Worm (Caenorhabditis elegans) whole organism, young adult: ENCODE measurements around the gene srh-34.

ENCODE experiments used
- B0019.2 ChIP-seq: fragments of 200-800 bp; sonication (Bioruptor generic); conservative IDR thresholded peaks from 2 replicates; pipeline ENCODE4 v1.3.6; 2022; ENCODE audit warnings: missing genetic modification reagents, missing genetic modification characterization, missing compliant biosample characterization
- B0035.1 ChIP-seq: sonication (generic microtip); optimal IDR thresholded peaks from 2 replicates; lab custom pipeline; 2016; ENCODE audit warnings: missing genetic modification characterization, mild to moderate bottlenecking, missing compliant biosample characterization, missing genotype, missing genetic modification reagents
- C06A6.2 ChIP-seq: fragments of 200-800 bp; sonication (Bioruptor generic); conservative IDR thresholded peaks from 2 replicates; pipeline ENCODE4 v1.3.6; 2022; ENCODE audit warnings: missing genetic modification characterization, missing compliant biosample characterization
- F10E7.11 ChIP-seq: sonication (generic microtip); optimal IDR thresholded peaks from 2 replicates; lab custom pipeline; 2017; ENCODE audit warnings: mild to moderate bottlenecking, missing genetic modification characterization, moderate library complexity, missing compliant biosample characterization
- F23B12.7 ChIP-seq: sonication (generic microtip); optimal IDR thresholded peaks from 2 replicates; lab custom pipeline; 2017; ENCODE audit warnings: missing genetic modification characterization, mild to moderate bottlenecking, missing compliant biosample characterization, antibody characterized with exemption, moderate library complexity; ENCODE audit not compliant: insufficient read depth
- F37B4.10 ChIP-seq: fragments of 200-800 bp; sonication (Bioruptor generic); IDR thresholded peaks from 2 replicates; pipeline ENCODE4 v1.3.6; 2022; ENCODE audit warnings: missing genetic modification characterization, missing compliant biosample characterization
- F49E8.2 ChIP-seq: sonication (generic microtip); optimal IDR thresholded peaks from 3 replicates; lab custom pipeline; 2017; ENCODE audit warnings: missing genetic modification characterization, mild to moderate bottlenecking, missing compliant biosample characterization, antibody characterized with exemption, moderate library complexity; ENCODE audit not compliant: insufficient read depth
- F57C9.4 ChIP-seq: sonication (generic microtip); optimal IDR thresholded peaks from 2 replicates; lab custom pipeline; 2017; ENCODE audit warnings: mild to moderate bottlenecking, missing genetic modification characterization, missing compliant biosample characterization
- T07F8.4 ChIP-seq: sonication (generic microtip); optimal IDR thresholded peaks from 2 replicates; lab custom pipeline; 2016; ENCODE audit warnings: mild to moderate bottlenecking, missing genetic modification characterization, moderate library complexity, missing compliant biosample characterization
- atf-7 ChIP-seq: sonication (generic microtip); optimal IDR thresholded peaks from 2 replicates; lab custom pipeline; 2017; ENCODE audit warnings: mild to moderate bottlenecking, missing genetic modification characterization, missing compliant biosample characterization
- attf-6 ChIP-seq: fragments of 200-800 bp; sonication (Bioruptor generic); IDR thresholded peaks from 2 replicates; pipeline ENCODE4 v1.3.6; 2022; ENCODE audit warnings: missing genetic modification reagents, missing genetic modification characterization, missing compliant biosample characterization
- ccch-3 ChIP-seq: fragments of 200-800 bp; sonication (Bioruptor generic); optimal IDR thresholded peaks from 2 replicates; lab custom pipeline; 2018; ENCODE audit warnings: mild to moderate bottlenecking, missing genetic modification characterization, missing compliant biosample characterization
- cebp-1 ChIP-seq, 2 experiments: fragments of 200-800 bp in 1 of 2; sonication (Bioruptor generic) in 1 of 2; sonication (generic microtip) in 1 of 2; IDR thresholded peaks in 1 of 2; optimal IDR thresholded peaks in 1 of 2; 2 replicates each; pipeline versions ENCODE4 v1.3.6 to Lab custom; 2017 to 2022; ENCODE audit warnings: missing compliant biosample characterization in 2 of 2, missing genetic modification characterization in 2 of 2, mild to moderate bottlenecking in 1 of 2, missing genetic modification reagents in 1 of 2, moderate library complexity in 1 of 2
- dpff-1 ChIP-seq: sonication (generic microtip); optimal IDR thresholded peaks from 2 replicates; lab custom pipeline; 2017; ENCODE audit warnings: mild to moderate bottlenecking, missing genetic modification characterization, missing compliant biosample characterization
- egl-44 ChIP-seq: fragments of 200-800 bp; sonication (Bioruptor generic); IDR thresholded peaks from 2 replicates; pipeline ENCODE4 v1.3.6; 2022; ENCODE audit warnings: missing genetic modification reagents, missing genetic modification characterization, missing compliant biosample characterization
- hmg-20 ChIP-seq: fragments of 200-800 bp; sonication (Bioruptor generic); IDR thresholded peaks from 2 replicates; pipeline ENCODE4 v1.3.6; 2022; ENCODE audit warnings: missing genetic modification reagents, missing genetic modification characterization, missing compliant biosample characterization
- let-607 ChIP-seq, 2 experiments: fragments of 200-800 bp in 1 of 2; sonication (Bioruptor generic) in 1 of 2; sonication (generic microtip) in 1 of 2; optimal IDR thresholded peaks; 2 replicates each; lab custom pipeline; 2016 to 2018; ENCODE audit warnings: mild to moderate bottlenecking in 2 of 2, missing compliant biosample characterization in 2 of 2, missing genetic modification characterization in 2 of 2, moderate library complexity in 2 of 2, missing genotype in 1 of 2
- lin-40 ChIP-seq: sonication (generic microtip); optimal IDR thresholded peaks from 2 replicates; lab custom pipeline; 2016; ENCODE audit warnings: missing genetic modification characterization, mild to moderate bottlenecking, missing compliant biosample characterization, missing genotype, missing genetic modification reagents
- lsl-1 ChIP-seq: fragments of 200-800 bp; sonication (Bioruptor generic); optimal IDR thresholded peaks from 2 replicates; lab custom pipeline; 2018; ENCODE audit warnings: mild to moderate bottlenecking, missing genetic modification characterization, moderate library complexity, missing compliant biosample characterization
- nfya-1 ChIP-seq: sonication (generic microtip); optimal IDR thresholded peaks from 2 replicates; lab custom pipeline; 2017; ENCODE audit warnings: antibody characterized with exemption, missing compliant biosample characterization, missing genetic modification characterization, borderline replicate concordance; ENCODE audit not compliant: insufficient read depth
- nfyb-1 ChIP-seq: fragments of 200-800 bp; sonication (Bioruptor generic); IDR thresholded peaks from 2 replicates; pipeline ENCODE4 v1.3.6; 2022; ENCODE audit warnings: missing genetic modification reagents, missing genetic modification characterization, missing compliant biosample characterization
- nhr-80 ChIP-seq: sonication (generic microtip); optimal IDR thresholded peaks from 2 replicates; lab custom pipeline; 2016; ENCODE audit warnings: missing genetic modification characterization, missing compliant biosample characterization
- pha-4 ChIP-seq: fragments of 150-350 bp; sonication (generic microtip); optimal IDR thresholded peaks from 2 replicates; lab custom pipeline; 2014; ENCODE audit warnings: missing biosample characterization, missing genetic modification reagents, missing genetic modification characterization
- rpc-1 ChIP-seq, 2 experiments: fragments of 150-350 bp in 1 of 2; sonication (generic microtip) in 1 of 2; optimal IDR thresholded peaks; 2 replicates each; lab custom pipeline; 2014 to 2018; ENCODE audit warnings: missing biosample characterization in 1 of 2, missing genetic modification characterization in 1 of 2, missing genetic modification reagents in 1 of 2, missing genotype in 1 of 2
- snpc-3.4 ChIP-seq: sonication (generic microtip); optimal IDR thresholded peaks from 2 replicates; lab custom pipeline; 2017; ENCODE audit warnings: missing genetic modification characterization, mild to moderate bottlenecking, missing compliant biosample characterization, antibody characterized with exemption, moderate library complexity, missing genotype, missing genetic modification reagents
- snpc-4 ChIP-seq, 5 experiments: fragments of 150-350 bp in 1 of 5; sonication (generic microtip) in 4 of 5; optimal IDR thresholded peaks; 2 replicates each; lab custom pipeline; 2014 to 2018; ENCODE audit warnings: missing genetic modification characterization in 5 of 5, missing biosample characterization in 3 of 5, antibody characterized with exemption in 2 of 5, mild to moderate bottlenecking in 2 of 5, missing compliant biosample characterization in 2 of 5, missing genotype in 2 of 5, moderate library complexity in 2 of 5, missing genetic modification reagents in 1 of 5
- somi-1 ChIP-seq: fragments of 200-800 bp; sonication (Bioruptor generic); optimal IDR thresholded peaks from 2 replicates; lab custom pipeline; 2018; ENCODE audit warnings: mild to moderate bottlenecking, missing genetic modification characterization, missing compliant biosample characterization
- unc-62 ChIP-seq: fragments of 150-350 bp; optimal IDR thresholded peaks from 2 replicates; lab custom pipeline; 2014; ENCODE audit warnings: missing biosample characterization, missing genetic modification reagents, missing genetic modification characterization
- xnd-1 ChIP-seq: sonication (generic microtip); optimal IDR thresholded peaks from 2 replicates; lab custom pipeline; 2016; ENCODE audit warnings: missing genotype, missing genetic modification reagents, missing genetic modification characterization, missing compliant biosample characterization
- zim-3 ChIP-seq: sonication (generic microtip); optimal IDR thresholded peaks from 2 replicates; lab custom pipeline; 2017; ENCODE audit warnings: mild to moderate bottlenecking, missing genetic modification characterization, moderate library complexity, missing compliant biosample characterization

Gene srh-34

DNA sequence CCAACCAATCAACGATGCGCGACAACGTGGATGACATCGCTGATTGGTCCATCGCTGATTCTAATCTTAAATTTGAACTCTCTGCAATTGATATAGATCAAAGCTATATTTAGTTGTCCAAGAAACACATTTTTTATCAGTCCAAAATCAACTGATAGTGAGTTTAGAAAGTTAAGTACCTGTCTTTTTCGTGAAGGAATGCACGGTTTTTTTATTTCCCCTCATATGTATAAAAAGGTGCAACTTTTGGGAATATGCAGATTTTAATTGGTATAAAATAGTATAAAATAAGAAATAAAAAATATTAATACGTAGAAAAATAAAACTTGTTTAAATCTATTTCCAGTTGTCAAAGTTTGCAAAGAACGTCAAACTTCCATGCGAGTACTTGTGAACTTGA lies 28.0 kb downstream of the srh-34 start, which contains the start of gene Y39D8A.1:
Gene Y39D8A.1 (plus strand): TSS at position 301 of the 400 bp plus-strand sequence.
- TF ChIP-seq somi-1 (GFP tag; lab: Kevin White, UChicago) (no peak), cebp-1 (GFP tag; IDR thresholded peaks at IDR 0.05; lab: Robert Waterston, UW) (no peak), cebp-1 (tag; optimal IDR thresholded peaks at IDR 0.05; lab: Kevin White, UChicago) (no peak), unc-62 (GFP tag; lab: Kevin White, UChicago) (no peak), B0019.2 (GFP tag; lab: Robert Waterston, UW) (no peak), snpc-4 (GFP tag; optimal IDR thresholded peaks at IDR 0.05; lab: Kevin White, UChicago) (no peak), snpc-4 (tag; optimal IDR thresholded peaks at IDR 0.05; lab: Kevin White, UChicago) (no peak), F57C9.4 (no peak), zim-3 (tag; lab: Kevin White, UChicago) (no peak), T07F8.4 (no peak), ccch-3 (GFP tag; lab: Kevin White, UChicago) (no peak), F23B12.7 (tag; lab: Kevin White, UChicago) (no peak), F49E8.2 (tag; lab: Kevin White, UChicago) (no peak)

DNA sequence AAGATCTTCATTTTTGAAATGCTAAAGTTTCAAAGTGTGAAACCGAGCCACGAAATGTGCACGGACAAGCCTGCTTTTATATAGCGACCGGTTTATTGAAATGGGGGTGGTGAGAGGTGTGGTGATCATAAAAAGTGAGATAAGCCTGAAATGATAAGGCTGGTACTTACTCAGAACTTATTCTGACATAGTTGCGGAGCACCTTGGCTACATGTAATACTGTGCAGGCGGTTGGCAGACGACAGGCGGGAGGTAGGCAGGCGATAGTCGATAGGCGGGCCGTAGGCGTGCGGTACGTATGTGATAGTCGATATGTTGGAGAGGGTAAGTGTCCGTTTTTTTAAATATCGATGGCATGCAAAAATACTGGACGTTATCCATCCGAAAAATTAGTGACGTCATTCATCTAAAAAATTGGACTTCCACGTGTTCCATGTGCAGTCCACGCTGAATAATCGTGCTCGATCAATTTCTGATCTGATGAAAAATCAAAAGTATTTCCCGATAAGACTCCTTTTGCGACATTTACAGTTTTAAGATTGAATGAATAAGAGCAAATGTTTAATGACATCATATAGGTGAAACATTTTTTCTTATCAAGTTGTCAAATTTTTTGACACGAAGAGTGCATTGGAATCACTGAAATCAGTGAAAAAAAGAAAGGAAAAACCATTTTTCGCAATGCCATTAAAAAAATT lies 28.7 kb downstream of the srh-34 start, which contains the start of gene irg-8:
Gene irg-8 (minus strand): TSS at position 51 of the 698 bp plus-strand sequence.
- TF ChIP-seq nhr-80 (tag; lab: Kevin White, UChicago) (peak; percentile 35), let-607 (tag; optimal IDR thresholded peaks at IDR 0.05; lab: Kevin White, UChicago) (peak in 1 of 2 experiments; percentile 45), atf-7 (tag; lab: Kevin White, UChicago) (peak; percentile 79), attf-6 (GFP tag; lab: Robert Waterston, UW) (no peak), unc-62 (GFP tag; lab: Kevin White, UChicago) (peak; percentile 70)

DNA sequence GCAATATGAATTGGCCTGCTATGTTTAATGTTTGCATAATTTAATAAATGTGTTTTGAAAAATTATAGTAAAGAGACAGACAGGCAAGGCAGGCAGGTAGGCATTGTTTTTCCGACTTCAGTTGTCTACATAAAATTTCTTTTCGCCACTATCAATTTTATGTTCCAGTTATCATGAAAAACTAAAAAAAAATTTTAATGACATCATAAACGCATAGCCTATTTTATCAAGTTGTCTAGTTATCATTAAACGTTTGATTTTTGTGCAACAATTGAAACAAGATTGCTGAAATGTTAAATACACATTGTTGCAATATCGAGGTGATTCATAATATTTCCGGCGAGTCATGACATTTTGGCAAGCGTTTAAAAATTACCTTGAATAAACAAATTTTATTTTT lies 31.4 kb downstream of the srh-34 start:
- no peak for TF ChIP-seq F10E7.11 (tag; lab: Kevin White, UChicago)
- no peak for TF ChIP-seq F37B4.10 (GFP tag; lab: Robert Waterston, UW)
- TF ChIP-seq nhr-80 (tag; lab: Kevin White, UChicago), result peak; percentile 24
- TF ChIP-seq pha-4 (tag; lab: Kevin White, UChicago), result no peak
- TF ChIP-seq dpff-1 (tag; lab: Kevin White, UChicago), result no peak
- TF ChIP-seq snpc-3.4 (tag; lab: Kevin White, UChicago), result no peak
- TF ChIP-seq hmg-20 (GFP tag; lab: Robert Waterston, UW), result no peak
- peak; percentile 46 for TF ChIP-seq unc-62 (GFP tag; lab: Kevin White, UChicago)
- TF ChIP-seq lin-40 (tag; lab: Kevin White, UChicago), result no peak

DNA sequence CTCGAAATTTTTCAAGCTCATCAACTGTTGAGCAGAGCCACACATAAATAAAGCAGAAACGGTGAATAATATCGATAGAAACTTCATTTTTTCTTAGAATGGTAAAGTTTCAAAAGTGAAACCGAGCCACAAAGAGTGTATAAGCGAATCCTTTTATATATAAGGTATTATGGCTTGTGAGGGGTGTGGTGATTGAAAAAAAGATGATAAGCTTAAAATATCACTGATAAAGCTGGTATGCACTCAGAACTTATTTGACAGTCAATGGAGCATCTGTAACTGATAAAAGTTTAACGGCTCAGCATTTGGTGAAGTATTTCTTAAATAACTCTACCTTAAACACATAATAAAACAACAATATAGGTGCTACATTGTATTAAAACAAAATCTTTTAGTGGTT lies 31.8 kb downstream of the srh-34 start, which contains the start of gene dod-19:
Gene dod-19 (minus strand): TSS at position 130 of the 400 bp plus-strand sequence.
- TF ChIP-seq nhr-80 (tag; lab: Kevin White, UChicago) (peak; percentile 17), egl-44 (no peak), C06A6.2 (no peak)

DNA sequence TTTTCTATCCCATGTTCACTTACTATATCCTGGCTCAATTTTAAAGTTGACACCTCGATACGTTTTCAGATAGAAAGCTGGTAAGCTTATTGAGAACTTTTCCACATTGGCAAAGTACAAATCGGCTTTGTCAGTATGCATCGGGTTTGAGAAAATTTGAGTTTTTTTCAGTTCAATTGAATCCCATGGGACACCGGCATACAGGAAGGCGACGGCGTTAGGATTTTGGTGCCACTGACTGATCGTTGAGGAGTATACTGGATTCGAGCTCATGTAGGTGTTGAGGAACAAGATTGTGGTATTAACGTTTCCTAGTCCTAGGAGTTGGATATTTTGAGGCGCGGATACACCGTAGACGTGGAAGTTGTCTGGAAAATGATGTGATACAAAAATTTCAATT lies 33.7 kb downstream of the srh-34 start:
- no peak for TF ChIP-seq unc-62 (GFP tag; lab: Kevin White, UChicago)
- no peak for TF ChIP-seq rpc-1 (optimal IDR thresholded peaks at IDR 0.05; lab: Kevin White, UChicago)
- TF ChIP-seq rpc-1 (tag; optimal IDR thresholded peaks at IDR 0.05; lab: Kevin White, UChicago), result no peak
- no peak for TF ChIP-seq egl-44
- TF ChIP-seq B0035.1 (tag; lab: Kevin White, UChicago), result no peak
- no peak for TF ChIP-seq somi-1 (GFP tag; lab: Kevin White, UChicago)
- TF ChIP-seq F37B4.10 (GFP tag; lab: Robert Waterston, UW), result no peak
- TF ChIP-seq nfya-1 (tag; lab: Kevin White, UChicago), result no peak
- no peak for TF ChIP-seq dpff-1 (tag; lab: Kevin White, UChicago)
- no peak for TF ChIP-seq F10E7.11 (tag; lab: Kevin White, UChicago)
- TF ChIP-seq nfyb-1 (GFP tag; lab: Robert Waterston, UW), result no peak
- TF ChIP-seq lsl-1, result no peak
- no peak for TF ChIP-seq xnd-1
